Worm (Caenorhabditis elegans) whole organism, young adult: ENCODE results near the gene R144.13.
"Not testable (repeated sequence)": the region's sequence is repeated elsewhere in the genome, so short reads cannot be mapped to it uniquely, and the experiment has no call there.

ENCODE experiments used
- F33H1.4 ChIP-seq: fragments of 200-800 bp; sonication (Bioruptor generic); IDR thresholded peaks from 2 replicates; pipeline ENCODE4 v1.3.6; 2022; ENCODE audit warnings: missing genetic modification reagents, missing genetic modification characterization, missing compliant biosample characterization
- K12H6.12 ChIP-seq: fragments of 200-800 bp; sonication (Bioruptor generic); optimal IDR thresholded peaks from 2 replicates; lab custom pipeline; 2018; ENCODE audit warnings: mild to moderate bottlenecking, missing genetic modification characterization, missing compliant biosample characterization
- Y56A3A.18 ChIP-seq: fragments of 200-800 bp; sonication (Bioruptor generic); IDR thresholded peaks from 2 replicates; pipeline ENCODE4 v1.3.6; 2022; ENCODE audit warnings: missing genetic modification reagents, missing genetic modification characterization, missing compliant biosample characterization
- Y67H2A.10 ChIP-seq: fragments of 200-800 bp; sonication (Bioruptor generic); conservative IDR thresholded peaks from 2 replicates; pipeline ENCODE4 v1.3.6; 2022; ENCODE audit warnings: missing genetic modification reagents, missing genetic modification characterization, missing compliant biosample characterization
- ZK185.1 ChIP-seq: sonication (generic microtip); optimal IDR thresholded peaks from 2 replicates; lab custom pipeline; 2016; ENCODE audit warnings: mild to moderate bottlenecking, missing genetic modification characterization, missing compliant biosample characterization; ENCODE audit not compliant: poor library complexity, severe bottlenecking
- attf-6 ChIP-seq: fragments of 200-800 bp; sonication (Bioruptor generic); IDR thresholded peaks from 2 replicates; pipeline ENCODE4 v1.3.6; 2022; ENCODE audit warnings: missing genetic modification reagents, missing genetic modification characterization, missing compliant biosample characterization
- bed-2 ChIP-seq: fragments of 200-800 bp; sonication (Bioruptor generic); IDR thresholded peaks from 2 replicates; pipeline ENCODE4 v1.3.6; 2022; ENCODE audit warnings: missing genetic modification reagents, missing genetic modification characterization, missing compliant biosample characterization
- ceh-100 ChIP-seq: fragments of 200-800 bp; sonication (Bioruptor generic); IDR thresholded peaks from 2 replicates; pipeline ENCODE4 v1.3.6; 2022; ENCODE audit warnings: missing genetic modification reagents, missing genetic modification characterization, missing compliant biosample characterization
- ceh-27 ChIP-seq: fragments of 200-800 bp; sonication (Bioruptor generic); optimal IDR thresholded peaks from 2 replicates; lab custom pipeline; 2018; ENCODE audit warnings: mild to moderate bottlenecking, missing genetic modification characterization, moderate library complexity, missing compliant biosample characterization
- dox-1 ChIP-seq: fragments of 200-800 bp; sonication (Bioruptor generic); IDR thresholded peaks from 2 replicates; pipeline ENCODE4 v1.3.6; 2022; ENCODE audit warnings: missing genetic modification reagents, missing genetic modification characterization, missing compliant biosample characterization
- dpl-1 ChIP-seq: fragments of 150-350 bp; optimal IDR thresholded peaks from 2 replicates; lab custom pipeline; 2014; ENCODE audit warnings: missing biosample characterization, missing genetic modification reagents, missing genetic modification characterization
- efl-1 ChIP-seq: fragments of 150-350 bp; optimal IDR thresholded peaks from 2 replicates; lab custom pipeline; 2014; ENCODE audit warnings: missing biosample characterization, missing genetic modification reagents, missing genetic modification characterization
- ekl-4 ChIP-seq: fragments of 200-800 bp; sonication (Bioruptor generic); IDR thresholded peaks from 2 replicates; pipeline ENCODE4 v1.3.6; 2022; ENCODE audit warnings: missing genetic modification reagents, missing genetic modification characterization, missing compliant biosample characterization
- him-1 ChIP-seq: sonication (generic microtip); optimal IDR thresholded peaks from 2 replicates; lab custom pipeline; 2016; ENCODE audit warnings: missing genotype, missing genetic modification reagents, missing genetic modification characterization, missing compliant biosample characterization
- hsf-1 ChIP-seq: fragments of 200-800 bp; sonication (Bioruptor generic); IDR thresholded peaks from 2 replicates; pipeline ENCODE4 v1.3.6; 2022; ENCODE audit warnings: missing genetic modification reagents, missing genetic modification characterization, missing compliant biosample characterization
- lin-35 ChIP-seq, 3 experiments: fragments of 150-350 bp in 2 of 3; sonication (generic microtip) in 1 of 3; optimal IDR thresholded peaks; 2 replicates each; lab custom pipeline; 2014 to 2018; ENCODE audit warnings: missing biosample characterization in 3 of 3, missing genetic modification characterization in 3 of 3, missing genetic modification reagents in 3 of 3
- lin-54 ChIP-seq: fragments of 200-800 bp; sonication (Bioruptor generic); optimal IDR thresholded peaks from 2 replicates; lab custom pipeline; 2018; ENCODE audit warnings: mild to moderate bottlenecking, missing genetic modification characterization, missing compliant biosample characterization
- lir-1 ChIP-seq: fragments of 200-800 bp; sonication (Bioruptor generic); conservative IDR thresholded peaks from 2 replicates; pipeline ENCODE4 v1.3.6; 2022; ENCODE audit warnings: missing genetic modification reagents, missing genetic modification characterization, missing compliant biosample characterization
- lsl-1 ChIP-seq: fragments of 200-800 bp; sonication (Bioruptor generic); optimal IDR thresholded peaks from 2 replicates; lab custom pipeline; 2018; ENCODE audit warnings: mild to moderate bottlenecking, missing genetic modification characterization, moderate library complexity, missing compliant biosample characterization
- lsy-27 ChIP-seq: sonication (generic microtip); optimal IDR thresholded peaks from 2 replicates; lab custom pipeline; 2017; ENCODE audit warnings: missing genetic modification characterization, mild to moderate bottlenecking, missing compliant biosample characterization, antibody characterized with exemption, missing genotype, borderline replicate concordance; ENCODE audit not compliant: insufficient read depth
- madf-10 ChIP-seq: sonication (generic microtip); optimal IDR thresholded peaks from 2 replicates; lab custom pipeline; 2016; ENCODE audit warnings: mild to moderate bottlenecking, missing genetic modification characterization, missing compliant biosample characterization
- madf-6 ChIP-seq: fragments of 200-800 bp; sonication (Bioruptor generic); IDR thresholded peaks from 2 replicates; pipeline ENCODE4 v1.3.6; 2022; ENCODE audit warnings: missing genetic modification reagents, missing genetic modification characterization, missing compliant biosample characterization
- madf-8 ChIP-seq: fragments of 200-800 bp; sonication (Bioruptor generic); conservative IDR thresholded peaks from 2 replicates; pipeline ENCODE4 v1.3.6; 2022; ENCODE audit warnings: missing genetic modification reagents, missing genetic modification characterization, missing compliant biosample characterization
- mel-28 ChIP-seq: sonication (generic microtip); optimal IDR thresholded peaks from 2 replicates; lab custom pipeline; 2016; ENCODE audit warnings: borderline replicate concordance, mild to moderate bottlenecking, missing genetic modification characterization, missing compliant biosample characterization
- rcor-1 ChIP-seq: fragments of 200-800 bp; sonication (Bioruptor generic); IDR thresholded peaks from 2 replicates; pipeline ENCODE4 v1.3.6; 2022; ENCODE audit warnings: missing genetic modification reagents, missing genetic modification characterization, missing compliant biosample characterization
- rec-8 ChIP-seq, 2 experiments: sonication (generic microtip); optimal IDR thresholded peaks; 2 replicates each; lab custom pipeline; 2016; ENCODE audit warnings: mild to moderate bottlenecking in 2 of 2, missing genetic modification characterization in 2 of 2, missing genetic modification reagents in 2 of 2, missing genotype in 2 of 2, missing biosample characterization in 1 of 2, missing compliant biosample characterization in 1 of 2, moderate library complexity in 1 of 2
- snpc-1.3 ChIP-seq: sonication (generic microtip); optimal IDR thresholded peaks from 2 replicates; lab custom pipeline; 2017; ENCODE audit warnings: missing genetic modification characterization, mild to moderate bottlenecking, missing compliant biosample characterization, antibody characterized with exemption, moderate library complexity, missing genotype, missing genetic modification reagents; ENCODE audit not compliant: insufficient read depth
- snpc-4 ChIP-seq, 5 experiments: fragments of 150-350 bp in 1 of 5; sonication (generic microtip) in 4 of 5; optimal IDR thresholded peaks; 2 replicates each; lab custom pipeline; 2014 to 2018; ENCODE audit warnings: missing genetic modification characterization in 5 of 5, missing biosample characterization in 3 of 5, antibody characterized with exemption in 2 of 5, mild to moderate bottlenecking in 2 of 5, missing compliant biosample characterization in 2 of 5, missing genotype in 2 of 5, moderate library complexity in 2 of 5, missing genetic modification reagents in 1 of 5
- somi-1 ChIP-seq: fragments of 200-800 bp; sonication (Bioruptor generic); optimal IDR thresholded peaks from 2 replicates; lab custom pipeline; 2018; ENCODE audit warnings: mild to moderate bottlenecking, missing genetic modification characterization, missing compliant biosample characterization
- tlf-1 ChIP-seq: fragments of 200-800 bp; sonication (Bioruptor generic); optimal IDR thresholded peaks from 2 replicates; lab custom pipeline; 2018; ENCODE audit warnings: mild to moderate bottlenecking, missing genetic modification characterization, missing compliant biosample characterization
- unc-130 ChIP-seq: sonication (generic microtip); optimal IDR thresholded peaks from 2 replicates; lab custom pipeline; 2016; ENCODE audit warnings: missing genetic modification reagents, missing genetic modification characterization, missing compliant biosample characterization
- xnd-1 ChIP-seq: sonication (generic microtip); optimal IDR thresholded peaks from 2 replicates; lab custom pipeline; 2016; ENCODE audit warnings: missing genotype, missing genetic modification reagents, missing genetic modification characterization, missing compliant biosample characterization
- ztf-18 ChIP-seq: sonication (generic microtip); optimal IDR thresholded peaks from 2 replicates; lab custom pipeline; 2016; ENCODE audit warnings: missing genotype, mild to moderate bottlenecking, missing genetic modification characterization, missing compliant biosample characterization
- ztf-28 ChIP-seq: fragments of 200-800 bp; sonication (Bioruptor generic); IDR thresholded peaks from 2 replicates; pipeline ENCODE4 v1.3.6; 2022; ENCODE audit warnings: missing genetic modification reagents, missing genetic modification characterization, missing compliant biosample characterization
- ztf-3 ChIP-seq: fragments of 200-800 bp; sonication (Bioruptor generic); optimal IDR thresholded peaks from 2 replicates; lab custom pipeline; 2018; ENCODE audit warnings: mild to moderate bottlenecking, missing genetic modification characterization, missing compliant biosample characterization

R144.13 gene

ce11 chrIII:5062406-5062805, 39.3 kb downstream of the R144.13 start, which contains the start of gene C45G9.4:
Gene C45G9.4 (plus strand): TSS chrIII:5062706.
- not testable (repeated sequence) for TF ChIP-seq ztf-3 (GFP tag; lab: Kevin White, UChicago); lsy-27 (tag; lab: Kevin White, UChicago); lin-35 (GFP tag; optimal IDR thresholded peaks at IDR 0.05; lab: Kevin White, UChicago)

ce11 chrIII:5068675-5069233, 45.7 kb downstream of the R144.13 start, which contains the start of the genes C45G9.11 and C45G9.2:
Gene C45G9.11 (minus strand): TSS chrIII:5068725.
Gene C45G9.2 (plus strand): TSS chrIII:5069066.
- TF ChIP-seq unc-130 (GFP tag; lab: Kevin White, UChicago): peak; percentile 73
- TF ChIP-seq ztf-18 (tag; lab: Kevin White, UChicago): no peak
- no peak for TF ChIP-seq snpc-4 (GFP tag; optimal IDR thresholded peaks at IDR 0.05; lab: Kevin White, UChicago)
- peak in 1 of 4 experiments; percentile 45 for TF ChIP-seq snpc-4 (tag; optimal IDR thresholded peaks at IDR 0.05; lab: Kevin White, UChicago)
- no peak for TF ChIP-seq attf-6 (GFP tag; lab: Robert Waterston, UW)
- peak; percentile 73; the same call in 1 of the 2 replicates for TF ChIP-seq madf-6
- peak; percentile 58 for TF ChIP-seq dpl-1 (GFP tag; lab: Kevin White, UChicago)
- TF ChIP-seq ekl-4 (GFP tag; lab: Robert Waterston, UW): 0 out of 2 replicates have a peak, but pooled peaks have one; percentile 37
- TF ChIP-seq ceh-100 (GFP tag; lab: Robert Waterston, UW): peak; percentile 47; the same call in 1 of the 2 replicates
- peak; percentile 39 for TF ChIP-seq lsl-1 (GFP tag; lab: Kevin White, UChicago)
- peak; percentile 31 for TF ChIP-seq K12H6.12 (tag; lab: Kevin White, UChicago)
- peak; percentile 65 for TF ChIP-seq F33H1.4 (GFP tag; lab: Robert Waterston, UW)
- peak; percentile 13 for TF ChIP-seq tlf-1 (GFP tag; lab: Kevin White, UChicago)
- TF ChIP-seq dox-1: no peak
- TF ChIP-seq xnd-1: peak; percentile 50
- peak; percentile 81; the same call in 1 of the 2 replicates for TF ChIP-seq ztf-28 (GFP tag; lab: Robert Waterston, UW)
- no peak for TF ChIP-seq snpc-1.3 (tag; lab: Kevin White, UChicago)
- peak; percentile 88 for TF ChIP-seq ceh-27 (GFP tag; lab: Kevin White, UChicago)
- peak; percentile 61 for TF ChIP-seq him-1 (tag; lab: Kevin White, UChicago)
- TF ChIP-seq lsy-27 (tag; lab: Kevin White, UChicago): no peak
- TF ChIP-seq lin-35 (GFP tag; optimal IDR thresholded peaks at IDR 0.05; lab: Kevin White, UChicago): peak in 1 of 3 experiments; percentile 74
- TF ChIP-seq lir-1 (GFP tag; lab: Robert Waterston, UW): no peak
- TF ChIP-seq hsf-1: no peak
- TF ChIP-seq rec-8 (tag; optimal IDR thresholded peaks at IDR 0.05; lab: Kevin White, UChicago): peak in 1 of 2 experiments; percentile 39
- peak; percentile 85 for TF ChIP-seq ZK185.1
- no peak for TF ChIP-seq Y56A3A.18
- no peak for TF ChIP-seq mel-28 (tag; lab: Kevin White, UChicago)
- peak; percentile 83 for TF ChIP-seq lin-54 (GFP tag; lab: Kevin White, UChicago)
- TF ChIP-seq madf-8 (GFP tag; lab: Robert Waterston, UW): peak; percentile 36
- peak; percentile 37; the same call in 1 of the 2 replicates for TF ChIP-seq rcor-1 (GFP tag; lab: Robert Waterston, UW)
- no peak for TF ChIP-seq madf-10 (tag; lab: Kevin White, UChicago)
- TF ChIP-seq Y67H2A.10: peak; percentile 57; the same call in 1 of the 2 replicates
- no peak for TF ChIP-seq bed-2 (GFP tag; lab: Robert Waterston, UW)
- TF ChIP-seq efl-1 (GFP tag; lab: Kevin White, UChicago): peak; percentile 65
- TF ChIP-seq somi-1: no peak
